Worm (Caenorhabditis elegans): ENCODE data around the gene dmd-7.

DNA sequence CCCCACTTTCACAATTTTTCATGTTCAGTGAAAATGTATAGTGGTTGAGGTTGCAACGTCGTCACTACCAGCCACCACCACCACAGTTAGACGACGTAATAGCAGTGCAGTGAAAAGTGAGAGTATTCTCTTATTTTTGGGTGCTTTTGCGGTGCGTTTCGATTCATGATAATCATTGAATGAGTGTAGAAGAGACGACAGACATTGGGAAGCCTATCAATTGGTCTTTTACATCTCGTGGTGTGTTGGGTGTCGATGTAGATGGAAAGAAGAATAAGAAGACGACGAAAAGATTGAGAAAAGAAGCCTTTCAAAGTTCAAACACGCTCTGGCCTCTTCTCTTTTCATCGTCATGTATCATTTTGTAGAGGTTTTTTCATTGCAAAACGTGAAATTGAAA lies 6.9 kb upstream of the dmd-7 start:
- TF ChIP-seq dao-5 (tag; optimal IDR thresholded peaks at IDR 0.05), result no peak
- TF ChIP-seq him-1 (tag; optimal IDR thresholded peaks at IDR 0.05), result no peak
- no peak for TF ChIP-seq W03F9.2 (tag; optimal IDR thresholded peaks at IDR 0.05)
